Fruit fly (Drosophila melanogaster) whole organism, embryonic: ENCODE results near the gene crol.

Source experiments
- B-H1 ChIP-seq: fragments of 200-800 bp; sonication (Bioruptor generic); IDR thresholded peaks from 3 replicates; pipeline ENCODE4 v1.3.6; 2022; ENCODE audit warnings: missing biosample characterization, missing genetic modification characterization
- CG10209 ChIP-seq: fragments of 200-800 bp; sonication (Bioruptor generic); optimal IDR thresholded peaks from 3 replicates; lab custom pipeline; 2017; ENCODE audit warnings: missing biosample characterization, mild to moderate bottlenecking, missing genetic modification characterization, missing genetic modification reagents
- CG10565 ChIP-seq: fragments of 200-800 bp; sonication (Bioruptor generic); optimal IDR thresholded peaks from 3 replicates; lab custom pipeline; 2016; ENCODE audit warnings: missing biosample characterization, mild to moderate bottlenecking, missing genetic modification characterization
- CG10959 ChIP-seq: fragments of 200-800 bp; sonication (Bioruptor generic); IDR thresholded peaks from 2 replicates; pipeline ENCODE4 v1.3.6; 2022; ENCODE audit warnings: missing biosample characterization, missing genetic modification characterization
- CG11398 ChIP-seq: fragments of 200-800 bp; sonication (Bioruptor generic); optimal IDR thresholded peaks from 2 replicates; lab custom pipeline; 2016; ENCODE audit warnings: missing biosample characterization, missing genetic modification characterization
- CG11456 ChIP-seq: fragments of 200-800 bp; sonication (Bioruptor generic); IDR thresholded peaks from 3 replicates; pipeline ENCODE4 v1.3.6; 2022; ENCODE audit warnings: missing biosample characterization, missing genetic modification characterization
- CG13894 ChIP-seq: fragments of 200-800 bp; sonication (Bioruptor generic); optimal IDR thresholded peaks from 3 replicates; lab custom pipeline; 2018; ENCODE audit warnings: missing biosample characterization, mild to moderate bottlenecking, missing genetic modification characterization, moderate library complexity
- CG17385 ChIP-seq: fragments of 200-800 bp; sonication (Bioruptor generic); optimal IDR thresholded peaks from 3 replicates; lab custom pipeline; 2018; ENCODE audit warnings: missing biosample characterization, mild to moderate bottlenecking, missing genetic modification characterization
- CG18011 ChIP-seq: fragments of 200-800 bp; sonication (Bioruptor generic); optimal IDR thresholded peaks from 2 replicates; lab custom pipeline; 2017; ENCODE audit warnings: missing biosample characterization, missing genetic modification characterization, mild to moderate bottlenecking, moderate library complexity, missing genotype
- CG6683 ChIP-seq: fragments of 200-800 bp; sonication (Bioruptor generic); optimal IDR thresholded peaks from 2 replicates; lab custom pipeline; 2017; ENCODE audit warnings: missing biosample characterization, mild to moderate bottlenecking, missing genetic modification characterization, missing genetic modification reagents
- CG6765 ChIP-seq: fragments of 200-800 bp; sonication (Bioruptor generic); optimal IDR thresholded peaks from 3 replicates; lab custom pipeline; 2017; ENCODE audit warnings: missing biosample characterization, mild to moderate bottlenecking, missing genetic modification characterization
- CG8944 ChIP-seq: fragments of 200-800 bp; sonication (Bioruptor generic); optimal IDR thresholded peaks from 3 replicates; lab custom pipeline; 2016; ENCODE audit warnings: missing biosample characterization, missing genetic modification characterization
- GATAe ChIP-seq: fragments of 200-800 bp; sonication (Bioruptor generic); conservative IDR thresholded peaks from 2 replicates; pipeline ENCODE4 v1.3.6; 2022; ENCODE audit warnings: missing biosample characterization, missing genetic modification characterization
- Hand ChIP-seq: fragments of 200-800 bp; sonication (Bioruptor generic); optimal IDR thresholded peaks from 2 replicates; lab custom pipeline; 2017; ENCODE audit warnings: mild to moderate bottlenecking, missing biosample characterization, missing genetic modification reagents, missing genetic modification characterization
- HmgD ChIP-seq: fragments of 200-800 bp; sonication (Bioruptor generic); optimal IDR thresholded peaks from 3 replicates; lab custom pipeline; 2016; ENCODE audit warnings: missing biosample characterization, missing genetic modification characterization
- Hr78 ChIP-seq, 2 experiments: fragments of 200-800 bp in 1 of 2; fragments of >200 bp in 1 of 2; sonication (Bioruptor generic) in 1 of 2; optimal IDR thresholded peaks; 2 replicates each; lab custom pipeline; 2017 to 2019; ENCODE audit warnings: missing biosample characterization in 2 of 2, missing genetic modification characterization in 2 of 2, mild to moderate bottlenecking in 1 of 2, moderate library complexity in 1 of 2
- Med ChIP-seq: fragments of 200-800 bp; sonication (Bioruptor generic); peaks from one replicate; lab custom pipeline; 2016; ENCODE audit warnings: missing biosample characterization, missing genetic modification characterization, mild to moderate bottlenecking, inconsistent platforms, moderate library complexity
- NC2β ChIP-seq: fragments of 200-800 bp; sonication (Bioruptor generic); optimal IDR thresholded peaks from 2 replicates; lab custom pipeline; 2016; ENCODE audit warnings: missing biosample characterization, missing genetic modification characterization
- NK7.1 ChIP-seq: fragments of 200-800 bp; sonication (Bioruptor generic); optimal IDR thresholded peaks from 3 replicates; lab custom pipeline; 2016; ENCODE audit warnings: missing biosample characterization, missing genetic modification characterization
- Neu2 ChIP-seq: fragments of 200-800 bp; sonication (Bioruptor generic); optimal IDR thresholded peaks from 3 replicates; lab custom pipeline; 2016; ENCODE audit warnings: missing biosample characterization, missing genetic modification characterization, borderline replicate concordance
- Optix ChIP-seq: fragments of 200-800 bp; sonication (Bioruptor generic); IDR thresholded peaks from 3 replicates; pipeline ENCODE4 v1.3.6; 2022; ENCODE audit warnings: missing biosample characterization, missing genetic modification characterization
- Ravus ChIP-seq: fragments of 200-800 bp; sonication (Bioruptor generic); IDR thresholded peaks from 2 replicates; pipeline ENCODE4 v1.3.6; 2022; ENCODE audit warnings: missing biosample characterization, missing genetic modification characterization
- Spps ChIP-seq: fragments of 200-800 bp; sonication (Bioruptor generic); optimal IDR thresholded peaks from 2 replicates; lab custom pipeline; 2018; ENCODE audit warnings: missing biosample characterization, mild to moderate bottlenecking, missing genetic modification characterization
- Trl ChIP-seq, 3 experiments: fragments of >200 bp in 2 of 3; fragments of 200-800 bp in 1 of 3; sonication (Bioruptor generic) in 1 of 3; optimal IDR thresholded peaks; 2 replicates in 1 of 3; 3 replicates in 2 of 3; lab custom pipeline; 2016 to 2017; ENCODE audit warnings: missing biosample characterization in 1 of 3, missing genetic modification characterization in 1 of 3
- ac ChIP-seq: fragments of 200-800 bp; sonication (Bioruptor generic); optimal IDR thresholded peaks from 3 replicates; lab custom pipeline; 2017; ENCODE audit warnings: missing biosample characterization, mild to moderate bottlenecking, missing genetic modification characterization
- bab2 ChIP-seq: fragments of 200-800 bp; sonication (Bioruptor generic); optimal IDR thresholded peaks from 2 replicates; lab custom pipeline; 2016; ENCODE audit warnings: missing biosample characterization, missing genetic modification characterization
- bcd ChIP-seq: fragments of 200-800 bp; sonication (Bioruptor generic); optimal IDR thresholded peaks from 2 replicates; lab custom pipeline; 2017; ENCODE audit warnings: missing biosample characterization, mild to moderate bottlenecking, missing genetic modification characterization
- bigmax ChIP-seq: fragments of 200-800 bp; sonication (Bioruptor generic); optimal IDR thresholded peaks from 2 replicates; lab custom pipeline; 2018; ENCODE audit warnings: missing biosample characterization, mild to moderate bottlenecking, missing genetic modification characterization
- bsh ChIP-seq, 2 experiments: fragments of 200-800 bp; sonication (Bioruptor generic); optimal IDR thresholded peaks; 2 replicates each; lab custom pipeline; 2017 to 2018; ENCODE audit warnings: mild to moderate bottlenecking in 2 of 2, missing biosample characterization in 2 of 2, missing genetic modification characterization in 2 of 2, moderate library complexity in 1 of 2
- cas ChIP-seq: fragments of 200-800 bp; sonication (Bioruptor generic); IDR thresholded peaks from 2 replicates; pipeline ENCODE4 v1.3.6; 2022; ENCODE audit warnings: missing biosample characterization, missing genetic modification characterization
- cg ChIP-seq: fragments of 200-800 bp; sonication (Bioruptor generic); optimal IDR thresholded peaks from 3 replicates; lab custom pipeline; 2019; ENCODE audit warnings: missing biosample characterization, mild to moderate bottlenecking, missing genetic modification characterization, moderate library complexity
- da ChIP-seq: fragments of 200-800 bp; sonication (Bioruptor generic); optimal IDR thresholded peaks from 2 replicates; lab custom pipeline; 2016; ENCODE audit warnings: missing biosample characterization, missing genetic modification characterization
- dimm ChIP-seq: fragments of 200-800 bp; sonication (Bioruptor generic); IDR thresholded peaks from 2 replicates; pipeline ENCODE4 v1.3.6; 2022; ENCODE audit warnings: missing biosample characterization, missing genetic modification characterization
- ewg ChIP-seq: fragments of 200-800 bp; sonication (Bioruptor generic); optimal IDR thresholded peaks from 3 replicates; lab custom pipeline; 2017; ENCODE audit warnings: mild to moderate bottlenecking, missing biosample characterization, missing genetic modification reagents, missing genetic modification characterization
- fd64A ChIP-seq: fragments of 200-800 bp; sonication (Bioruptor generic); optimal IDR thresholded peaks from 3 replicates; lab custom pipeline; 2018; ENCODE audit warnings: missing biosample characterization, mild to moderate bottlenecking, missing genetic modification characterization
- ftz-f1 ChIP-seq: fragments of 200-800 bp; sonication (Bioruptor generic); optimal IDR thresholded peaks from 2 replicates; lab custom pipeline; 2016; ENCODE audit warnings: missing biosample characterization, missing genetic modification characterization
- jigr1 ChIP-seq: fragments of 200-800 bp; sonication (Bioruptor generic); IDR thresholded peaks from 3 replicates; pipeline ENCODE4 v1.3.6; 2022; ENCODE audit warnings: missing biosample characterization, missing genetic modification characterization
- mam ChIP-seq: fragments of 200-800 bp; sonication (Bioruptor generic); optimal IDR thresholded peaks from 3 replicates; lab custom pipeline; 2016; ENCODE audit warnings: missing biosample characterization, missing genetic modification characterization
- mld ChIP-seq: fragments of 200-800 bp; sonication (Bioruptor generic); IDR thresholded peaks from 3 replicates; pipeline ENCODE4 v1.3.6; 2022; ENCODE audit warnings: missing biosample characterization, missing genetic modification characterization; ENCODE audit not compliant: partially characterized antibody
- pho ChIP-seq: fragments of 200-800 bp; sonication (Bioruptor generic); optimal IDR thresholded peaks from 2 replicates; lab custom pipeline; 2016; ENCODE audit warnings: missing biosample characterization, missing genetic modification characterization
- pita ChIP-seq: fragments of 200-800 bp; sonication (Bioruptor generic); optimal IDR thresholded peaks from 2 replicates; lab custom pipeline; 2017; ENCODE audit warnings: missing biosample characterization, mild to moderate bottlenecking, missing genetic modification characterization
- ranshi ChIP-seq: fragments of 200-800 bp; sonication (Bioruptor generic); IDR thresholded peaks from 2 replicates; pipeline ENCODE4 v1.3.6; 2022; ENCODE audit warnings: missing biosample characterization, missing genetic modification characterization
- row ChIP-seq: fragments of 200-800 bp; sonication (Bioruptor generic); IDR thresholded peaks from 3 replicates; pipeline ENCODE4 v1.3.6; 2022; ENCODE audit warnings: missing biosample characterization, missing genetic modification characterization
- sc ChIP-seq, 3 experiments: fragments of >200 bp in 2 of 3; fragments of 200-800 bp in 1 of 3; sonication (Bioruptor generic) in 1 of 3; optimal IDR thresholded peaks; 2 replicates in 2 of 3; 3 replicates in 1 of 3; lab custom pipeline; 2017; ENCODE audit warnings: mild to moderate bottlenecking in 1 of 3, missing biosample characterization in 1 of 3, missing genetic modification characterization in 1 of 3, missing genetic modification reagents in 1 of 3
- shn ChIP-seq: fragments of 200-800 bp; sonication (Bioruptor generic); optimal IDR thresholded peaks from 3 replicates; lab custom pipeline; 2016; ENCODE audit warnings: missing biosample characterization, missing genetic modification characterization
- sna ChIP-seq: fragments of 200-800 bp; sonication (Bioruptor generic); IDR thresholded peaks from 2 replicates; pipeline ENCODE4 v1.3.6; 2022; ENCODE audit warnings: missing biosample characterization, missing genetic modification characterization; ENCODE audit not compliant: partially characterized antibody
- ttk ChIP-seq: fragments of 200-800 bp; sonication (Bioruptor generic); IDR thresholded peaks from 2 replicates; pipeline ENCODE4 v2.1.2; 2022; ENCODE audit warnings: missing biosample characterization, missing genetic modification characterization
- unpg ChIP-seq: fragments of 200-800 bp; sonication (Bioruptor generic); optimal IDR thresholded peaks from 3 replicates; lab custom pipeline; 2018; ENCODE audit warnings: missing biosample characterization, mild to moderate bottlenecking, missing genetic modification characterization, moderate library complexity
- zfh1 ChIP-seq: fragments of 200-800 bp; sonication (Bioruptor generic); IDR thresholded peaks from 3 replicates; pipeline ENCODE4 v1.3.6; 2022; ENCODE audit warnings: missing biosample characterization, missing genetic modification characterization

crol gene

dm6 chr2L:11807697-11808226 lies 1.5 kb downstream of the crol start (continued):
- TF ChIP-seq bsh (GFP tag; optimal IDR thresholded peaks at IDR 0.05; lab: Kevin White, UChicago), result peak in 1 of 2 experiments; percentile 18
- no peak for TF ChIP-seq CG6683
- TF ChIP-seq cas (GFP tag; lab: Robert Waterston, UW), result 0 out of 2 replicates have a peak, but pooled peaks have one; percentile 30
- TF ChIP-seq CG17385 (GFP tag; lab: Kevin White, UChicago), result peak; percentile 27
- no peak for TF ChIP-seq jigr1 (GFP tag; lab: Robert Waterston, UW)
- no peak for TF ChIP-seq CG10565 (GFP tag; lab: Kevin White, UChicago)
- TF ChIP-seq NK7.1 (GFP tag; lab: Kevin White, UChicago), result no peak
- TF ChIP-seq da, result no peak
- TF ChIP-seq pita (GFP tag; lab: Kevin White, UChicago), result no peak
- no peak for TF ChIP-seq ewg
- TF ChIP-seq CG11456, result no peak; the same call in 2 of the 3 replicates
- TF ChIP-seq Neu2 (GFP tag; lab: Kevin White, UChicago), result no peak
- no peak for TF ChIP-seq CG18011 (GFP tag; lab: Kevin White, UChicago)
- TF ChIP-seq CG11398 (GFP tag; lab: Kevin White, UChicago), result no peak
- peak; percentile 78 for TF ChIP-seq CG13894 (tag; lab: Kevin White, UChicago)
- TF ChIP-seq GATAe, result no peak
- no peak for TF ChIP-seq dimm
- peak; percentile 61 for TF ChIP-seq HmgD (GFP tag; lab: Kevin White, UChicago)
- no peak for TF ChIP-seq CG10959 (GFP tag; lab: Robert Waterston, UW)
- no peak for TF ChIP-seq ac (GFP tag; lab: Kevin White, UChicago)
- TF ChIP-seq unpg (GFP tag; lab: Kevin White, UChicago), result peak; percentile 2
- no peak for TF ChIP-seq fd64A (GFP tag; lab: Kevin White, UChicago)
- TF ChIP-seq Optix (GFP tag; lab: Robert Waterston, UW), result no peak
- peak; percentile 23; the same call in 1 of the 3 replicates for TF ChIP-seq zfh1
- TF ChIP-seq Hand, result peak; percentile 12
- TF ChIP-seq shn (GFP tag; lab: Kevin White, UChicago), result peak; percentile 18
- no peak for TF ChIP-seq bigmax (GFP tag; lab: Kevin White, UChicago)
- no peak for TF ChIP-seq Ravus
- TF ChIP-seq ttk, result peak; percentile 24; the same call in 1 of the 2 replicates
- peak; percentile 18 for TF ChIP-seq mam (GFP tag; lab: Kevin White, UChicago)
- TF ChIP-seq sna (GFP tag; lab: Robert Waterston, UW), result no peak
- TF ChIP-seq sc (optimal IDR thresholded peaks at IDR 0.05; lab: Kevin White, UChicago), result no peak
- no peak for TF ChIP-seq sc (GFP tag; optimal IDR thresholded peaks at IDR 0.05; lab: Kevin White, UChicago)
- TF ChIP-seq bab2 (GFP tag; lab: Kevin White, UChicago), result no peak
- no peak for TF ChIP-seq Hr78 (GFP tag; optimal IDR thresholded peaks at IDR 0.05; lab: Kevin White, UChicago)
- no peak for TF ChIP-seq Trl (optimal IDR thresholded peaks at IDR 0.05; lab: Kevin White, UChicago)
- TF ChIP-seq Trl (GFP tag; optimal IDR thresholded peaks at IDR 0.05; lab: Kevin White, UChicago), result peak; percentile 24
- TF ChIP-seq CG8944, result no peak
- TF ChIP-seq mld (GFP tag; lab: Robert Waterston, UW), result no peak
- no peak; the same call in 2 of the 3 replicates for TF ChIP-seq row (GFP tag; lab: Robert Waterston, UW)
- TF ChIP-seq Med (GFP tag; lab: Kevin White, UChicago), result peak; percentile 94
- peak; percentile 98 for TF ChIP-seq cg (GFP tag; lab: Kevin White, UChicago)
- TF ChIP-seq CG10209 (GFP tag; lab: Kevin White, UChicago), result no peak
- TF ChIP-seq B-H1, result no peak
- TF ChIP-seq bcd (GFP tag; lab: Kevin White, UChicago), result no peak
- TF ChIP-seq Spps (tag; lab: Kevin White, UChicago), result no peak
- no peak for TF ChIP-seq NC2β
- TF ChIP-seq ranshi (GFP tag; lab: Robert Waterston, UW), result no peak; the same call in 1 of the 2 replicates
- TF ChIP-seq pho (GFP tag; lab: Kevin White, UChicago), result no peak
- peak; percentile 60 for TF ChIP-seq ftz-f1
- peak; percentile 60 for TF ChIP-seq CG6765 (GFP tag; lab: Kevin White, UChicago)
